Worm (Caenorhabditis elegans) whole organism, mixed stage, embryonic: Measurements from ENCODE around the gene sars-1.

Experiments used
- bed-3 ChIP-seq: fragments of 200-800 bp; sonication (Bioruptor generic); optimal IDR thresholded peaks from 3 replicates; lab custom pipeline; 2018; ENCODE audit warnings: mild to moderate bottlenecking, missing genetic modification characterization, moderate library complexity, missing compliant biosample characterization
- blmp-1 ChIP-seq: fragments of 150-350 bp; optimal IDR thresholded peaks from 2 replicates; lab custom pipeline; 2014; ENCODE audit warnings: missing biosample characterization, missing genetic modification characterization
- ceh-43 ChIP-seq: fragments of 200-800 bp; sonication (Bioruptor generic); optimal IDR thresholded peaks from 2 replicates; lab custom pipeline; 2018; ENCODE audit warnings: mild to moderate bottlenecking, missing genetic modification characterization, moderate library complexity, missing compliant biosample characterization
- ces-1 ChIP-seq: fragments of 150-350 bp; optimal IDR thresholded peaks from 2 replicates; lab custom pipeline; 2014; ENCODE audit warnings: missing biosample characterization, missing genetic modification reagents, missing genetic modification characterization
- cnd-1 ChIP-seq: fragments of 200-800 bp; sonication (Bioruptor generic); optimal IDR thresholded peaks from 2 replicates; lab custom pipeline; 2018; ENCODE audit warnings: mild to moderate bottlenecking, missing genetic modification characterization, missing compliant biosample characterization
- drap-1 ChIP-seq: fragments of 200-800 bp; sonication (Bioruptor generic); optimal IDR thresholded peaks from 3 replicates; lab custom pipeline; 2018; ENCODE audit warnings: mild to moderate bottlenecking, missing genetic modification characterization, missing compliant biosample characterization
- elt-1 ChIP-seq: sonication (generic microtip); optimal IDR thresholded peaks from 2 replicates; lab custom pipeline; 2017; ENCODE audit warnings: missing genetic modification characterization, mild to moderate bottlenecking, missing compliant biosample characterization, antibody characterized with exemption, moderate library complexity, borderline replicate concordance; ENCODE audit not compliant: insufficient read depth
- elt-3 ChIP-seq: fragments of 150-350 bp; optimal IDR thresholded peaks from 2 replicates; lab custom pipeline; 2014; ENCODE audit warnings: missing biosample characterization, missing genetic modification characterization
- flh-1 ChIP-seq: fragments of 200-800 bp; sonication (Bioruptor generic); optimal IDR thresholded peaks from 2 replicates; lab custom pipeline; 2018; ENCODE audit warnings: mild to moderate bottlenecking, missing genetic modification characterization, moderate library complexity, missing compliant biosample characterization
- ham-2 ChIP-seq: fragments of 200-800 bp; sonication (Bioruptor generic); optimal IDR thresholded peaks from 2 replicates; lab custom pipeline; 2018; ENCODE audit warnings: mild to moderate bottlenecking, missing genetic modification characterization, missing compliant biosample characterization
- hlh-1 ChIP-seq: fragments of 150-350 bp; optimal IDR thresholded peaks from 2 replicates; lab custom pipeline; 2014; ENCODE audit warnings: missing biosample characterization, missing genetic modification reagents, missing genetic modification characterization
- lsy-2 ChIP-seq: fragments of 150-350 bp; optimal IDR thresholded peaks from 2 replicates; lab custom pipeline; 2014; ENCODE audit warnings: missing biosample characterization, missing genetic modification characterization
- mep-1 ChIP-seq: fragments of 150-350 bp; optimal IDR thresholded peaks from 2 replicates; lab custom pipeline; 2017; ENCODE audit warnings: missing biosample characterization, missing genetic modification reagents, missing genetic modification characterization, inconsistent platforms
- mls-2 ChIP-seq: sonication (generic microtip); optimal IDR thresholded peaks from 2 replicates; lab custom pipeline; 2016; ENCODE audit warnings: mild to moderate bottlenecking, missing genetic modification characterization, moderate library complexity, missing compliant biosample characterization
- nhr-12 ChIP-seq: fragments of 150-350 bp; optimal IDR thresholded peaks from 2 replicates; lab custom pipeline; 2014; ENCODE audit warnings: missing biosample characterization, missing genetic modification characterization
- nhr-237 ChIP-seq: fragments of 150-350 bp; optimal IDR thresholded peaks from 2 replicates; lab custom pipeline; 2014; ENCODE audit warnings: missing biosample characterization, missing genetic modification characterization
- nhr-28 ChIP-seq: fragments of 150-350 bp; optimal IDR thresholded peaks from 2 replicates; lab custom pipeline; 2014; ENCODE audit warnings: missing biosample characterization, missing genetic modification characterization
- nhr-76 ChIP-seq: sonication (generic microtip); optimal IDR thresholded peaks from 2 replicates; lab custom pipeline; 2017; ENCODE audit warnings: missing biosample characterization, missing genetic modification characterization
- pha-4 ChIP-seq: fragments of 150-350 bp; optimal IDR thresholded peaks from 2 replicates; lab custom pipeline; 2018; ENCODE audit warnings: missing biosample characterization, missing genetic modification reagents, missing genetic modification characterization
- sem-2 ChIP-seq: fragments of 200-800 bp; sonication (Bioruptor generic); optimal IDR thresholded peaks from 2 replicates; lab custom pipeline; 2018; ENCODE audit warnings: mild to moderate bottlenecking, missing genetic modification characterization, missing compliant biosample characterization
- snpc-4 ChIP-seq: fragments of 150-350 bp; optimal IDR thresholded peaks from 2 replicates; lab custom pipeline; 2014; ENCODE audit warnings: missing biosample characterization, missing genetic modification characterization
- sptf-1 ChIP-seq: sonication (generic microtip); optimal IDR thresholded peaks from 2 replicates; lab custom pipeline; 2017; ENCODE audit warnings: mild to moderate bottlenecking, missing genetic modification characterization, moderate library complexity, missing compliant biosample characterization
- tbx-8 ChIP-seq: fragments of 200-800 bp; sonication (Bioruptor generic); optimal IDR thresholded peaks from 2 replicates; lab custom pipeline; 2018; ENCODE audit warnings: mild to moderate bottlenecking, missing genetic modification characterization, moderate library complexity, missing compliant biosample characterization
- unc-62 ChIP-seq: fragments of 150-350 bp; optimal IDR thresholded peaks from 2 replicates; lab custom pipeline; 2014; ENCODE audit warnings: missing biosample characterization, missing genetic modification reagents, missing genetic modification characterization
- zip-8 ChIP-seq: fragments of 150-350 bp; optimal IDR thresholded peaks from 2 replicates; lab custom pipeline; 2014; ENCODE audit warnings: missing biosample characterization, missing genetic modification characterization

sars-1 gene

DNA sequence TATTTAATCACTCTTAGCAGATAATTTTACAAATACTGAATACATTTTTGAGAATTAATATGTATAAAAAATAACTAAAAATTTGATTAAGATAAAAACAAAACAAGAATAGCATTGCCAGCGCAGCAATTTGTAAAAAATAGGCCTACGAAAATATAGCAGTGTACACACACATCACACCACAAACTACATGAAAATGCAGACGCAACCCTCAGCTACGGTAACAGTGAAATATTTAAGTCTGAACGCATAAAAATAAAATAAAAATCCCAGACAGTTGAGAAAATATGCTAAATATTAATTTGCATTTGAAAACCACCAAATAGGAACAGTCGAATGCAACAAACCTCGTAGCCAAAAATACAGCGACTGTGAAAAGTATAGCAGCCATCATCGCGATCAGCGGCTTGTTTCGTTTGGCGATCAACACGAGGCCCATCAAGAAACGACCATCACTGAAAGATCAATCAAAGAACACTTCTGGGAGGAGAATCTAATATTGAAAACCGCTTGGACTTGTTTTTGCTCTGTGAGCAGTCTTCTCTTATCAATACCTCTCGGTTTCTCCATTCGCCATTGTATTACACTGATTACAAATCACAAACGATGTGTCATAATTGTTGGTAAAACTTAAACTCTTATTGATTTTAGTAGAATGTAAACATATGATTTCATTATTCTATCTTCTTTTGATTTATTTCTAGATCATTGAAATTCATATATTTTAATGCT, 4.9 kb upstream of the sars-1 start, which contains the start of gene pyp-1:
pyp-1 (minus strand) TSS at position 439 of the 732 bp plus-strand sequence.
- TF ChIP-seq nhr-76 (tag; lab: Kevin White, UChicago) (no peak), lsy-2 (tag; lab: Kevin White, UChicago) (peak; percentile 54)

DNA sequence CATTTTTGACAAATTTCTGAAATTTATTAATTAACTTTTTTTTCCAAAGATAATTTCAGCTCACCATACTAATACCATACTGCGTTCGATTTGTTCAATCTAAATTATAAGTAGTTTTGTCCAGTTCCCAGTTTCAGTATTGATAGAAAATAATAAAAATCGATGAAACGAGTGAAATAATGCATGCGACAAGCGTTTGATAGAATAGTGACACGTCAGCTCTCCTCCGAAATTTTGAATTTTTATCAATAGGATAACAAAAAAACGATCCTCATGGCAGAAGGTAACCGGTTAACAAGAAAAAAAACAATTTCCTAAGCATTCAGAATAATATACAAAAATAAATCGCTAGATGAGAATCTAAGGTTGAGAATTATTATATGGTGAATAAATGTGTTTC, 1.8 kb upstream of the sars-1 start, which contains the start of gene C47E12.3:
C47E12.3 (minus strand) TSS at position 101 of the 400 bp plus-strand sequence.
- no peak for TF ChIP-seq elt-1 (tag; lab: Kevin White, UChicago)
- TF ChIP-seq drap-1 (GFP tag; lab: Kevin White, UChicago) = no peak
- no peak for TF ChIP-seq mep-1 (tag; lab: Kevin White, UChicago)
- TF ChIP-seq sptf-1 (tag; lab: Kevin White, UChicago) = no peak
- no peak for TF ChIP-seq ham-2 (GFP tag; lab: Kevin White, UChicago)
- no peak for TF ChIP-seq nhr-28 (tag; lab: Kevin White, UChicago)
- no peak for TF ChIP-seq hlh-1 (tag; lab: Kevin White, UChicago)
- TF ChIP-seq, all 35 proteins: peak for 0

DNA sequence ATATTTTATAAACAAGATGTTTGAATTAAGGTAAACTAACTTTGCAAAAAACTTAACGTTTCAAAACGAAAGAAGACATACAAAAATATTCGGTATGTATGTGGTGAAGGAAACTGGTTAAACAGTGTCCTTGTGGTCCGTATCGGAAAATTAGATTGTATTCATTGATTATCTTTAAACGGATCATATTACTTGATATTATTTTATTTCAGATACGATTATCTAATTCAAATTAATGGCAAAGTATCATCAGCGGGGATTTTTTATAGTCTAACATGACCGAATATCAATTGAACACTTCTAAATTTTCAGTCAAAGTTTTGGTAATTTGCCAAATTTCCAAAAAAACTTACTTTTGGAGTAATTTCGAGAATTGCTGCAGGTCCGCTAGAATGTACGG, 3.3 kb downstream of the sars-1 start, which contains the start of gene C47E12.13:
C47E12.13 (minus strand) TSS at position 101 of the 400 bp plus-strand sequence.
- no peak for TF ChIP-seq zip-8 (tag; lab: Kevin White, UChicago)

ce11 chrIV:10007758-10008157, 4.2 kb downstream of the sars-1 start:
- peak; percentile 15 for TF ChIP-seq nhr-237
- peak; percentile 82 for TF ChIP-seq blmp-1 (tag; lab: Kevin White, UChicago)
- no peak for TF ChIP-seq lsy-2 (tag; lab: Kevin White, UChicago)
- TF ChIP-seq pha-4 (tag; lab: Kevin White, UChicago) = peak; percentile 57
- TF ChIP-seq zip-8 (tag; lab: Kevin White, UChicago) = no peak
- TF ChIP-seq ces-1 (GFP tag; lab: Kevin White, UChicago) = no peak
- TF ChIP-seq, all 35 proteins: peak for 3

ce11 chrIV:10009536-10009935, 6.0 kb downstream of the sars-1 start, which contains the start of gene magu-4:
TSS of gene magu-4 (plus strand) at chrIV:10009753.
- TF ChIP-seq cnd-1 (tag; lab: Kevin White, UChicago) (no peak), tbx-8 (GFP tag; lab: Kevin White, UChicago) (no peak), ces-1 (GFP tag; lab: Kevin White, UChicago) (no peak), ceh-43 (no peak), nhr-28 (tag; lab: Kevin White, UChicago) (no peak), nhr-237 (no peak), mls-2 (tag; lab: Kevin White, UChicago) (no peak), sptf-1 (tag; lab: Kevin White, UChicago) (no peak), mep-1 (tag; lab: Kevin White, UChicago) (no peak)

DNA sequence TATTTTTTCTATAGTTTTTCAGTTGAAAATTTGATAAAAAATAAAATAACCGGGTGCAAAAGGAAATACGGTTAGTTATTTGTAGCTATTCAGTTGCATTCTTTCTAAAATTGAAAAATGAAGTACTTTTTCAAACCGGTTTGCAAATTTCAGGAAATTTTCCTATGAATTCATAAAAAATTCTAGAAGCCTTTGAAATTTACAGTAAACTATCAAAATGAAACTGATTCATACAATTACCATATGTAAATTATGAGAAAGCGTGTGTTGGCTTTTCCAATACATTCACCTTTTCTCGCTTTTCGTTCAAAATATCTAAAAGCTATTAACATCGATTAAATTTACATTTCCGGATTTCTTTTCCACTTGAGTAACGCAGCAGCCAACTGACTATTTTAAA, 13.5 kb downstream of the sars-1 start, which contains the start of gene ent-7:
ent-7 (plus strand) TSS at position 301 of the 400 bp plus-strand sequence.
- TF ChIP-seq unc-62 = no peak
- no peak for TF ChIP-seq nhr-12
- no peak for TF ChIP-seq zip-8 (tag; lab: Kevin White, UChicago)
- TF ChIP-seq bed-3 (GFP tag; lab: Kevin White, UChicago) = no peak
- no peak for TF ChIP-seq sem-2 (GFP tag; lab: Kevin White, UChicago)

ce11 chrIV:10017633-10018032, 14.1 kb downstream of the sars-1 start, which contains the start of gene F44D12.2:
TSS of gene F44D12.2 (minus strand) at chrIV:10017733.
- TF ChIP-seq elt-3 (tag; lab: Kevin White, UChicago) (no peak), mep-1 (tag; lab: Kevin White, UChicago) (no peak), tbx-8 (GFP tag; lab: Kevin White, UChicago) (no peak), flh-1 (no peak), snpc-4 (no peak)
